Fruit fly (Drosophila melanogaster) whole organism, wandering third instar larva: ENCODE results near the gene CG14693.
A peak's percentile ranks its signal among the peaks of the same experiment; 100 is the strongest.

Source experiments
- Abd-B ChIP-seq: fragments of >200 bp; optimal IDR thresholded peaks from 2 replicates; lab custom pipeline; 2017; ENCODE audit warnings: missing biosample characterization, missing genetic modification characterization
- CG32264 ChIP-seq: fragments of 200-800 bp; sonication (Bioruptor generic); optimal IDR thresholded peaks from 2 replicates; lab custom pipeline; 2016; ENCODE audit warnings: missing biosample characterization, missing genetic modification characterization
- CrebA ChIP-seq: fragments of 200-800 bp; sonication (Bioruptor generic); optimal IDR thresholded peaks from 2 replicates; lab custom pipeline; 2016; ENCODE audit warnings: missing biosample characterization, mild to moderate bottlenecking, missing genetic modification characterization, borderline replicate concordance
- Vsx2 ChIP-seq: fragments of 200-300, 225-300 bp; sonication (Bioruptor generic); optimal IDR thresholded peaks from 2 replicates; lab custom pipeline; 2018; ENCODE audit warnings: missing biosample characterization, missing genetic modification characterization; ENCODE audit not compliant: partially characterized antibody
- h ChIP-seq: fragments of 200-800 bp; sonication (Bioruptor generic); optimal IDR thresholded peaks from 3 replicates; lab custom pipeline; 2016; ENCODE audit warnings: missing biosample characterization, mild to moderate bottlenecking, missing genetic modification characterization
- jim ChIP-seq: fragments of 175-275, 200-325 bp; sonication (Bioruptor generic); optimal IDR thresholded peaks from 2 replicates; lab custom pipeline; 2016; ENCODE audit warnings: missing biosample characterization, mild to moderate bottlenecking, missing genetic modification characterization
- pan ChIP-seq: fragments of >200 bp; optimal IDR thresholded peaks from 2 replicates; lab custom pipeline; 2017
- sv ChIP-seq: fragments of 200-800 bp; sonication (Bioruptor generic); optimal IDR thresholded peaks from 3 replicates; lab custom pipeline; 2016; ENCODE audit warnings: missing biosample characterization, missing genetic modification characterization

DNA sequence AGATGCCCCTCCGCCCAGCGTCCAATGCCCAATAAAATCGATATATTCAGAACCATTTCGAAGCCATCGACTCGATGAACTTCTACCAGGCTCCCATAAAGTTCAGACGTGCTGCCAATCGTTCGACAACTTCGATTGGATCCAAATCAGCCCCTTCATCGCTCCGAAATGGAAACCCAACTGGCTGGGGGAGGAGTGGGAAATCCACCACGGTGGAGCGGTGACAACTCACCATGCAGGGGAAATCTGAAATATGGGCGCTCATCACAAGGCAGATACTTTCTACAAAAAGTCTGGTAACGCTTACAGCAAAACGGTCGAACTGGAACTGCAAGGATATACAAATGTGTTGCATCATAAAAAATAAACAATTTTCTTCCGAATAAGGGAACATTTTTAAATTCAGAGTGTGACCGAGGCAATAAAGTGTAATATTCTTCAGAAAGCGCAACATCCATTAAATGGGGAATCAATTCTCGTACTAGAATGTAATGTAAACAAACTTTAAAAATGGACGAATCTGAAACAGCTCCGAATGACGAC is 37.5 kb upstream of the CG14693 start, which contains the start of gene CG4565:
- TF ChIP-seq Vsx2, result peak; percentile 64
- TF ChIP-seq CG32264, result no peak
- TF ChIP-seq CrebA (GFP tag; lab: Kevin White, UChicago), result no peak
- TF ChIP-seq h (GFP tag; lab: Kevin White, UChicago), result no peak
- TF ChIP-seq Abd-B (GFP tag; lab: Kevin White, UChicago), result no peak
- TF ChIP-seq sv, result no peak
- no peak for TF ChIP-seq pan
- TF ChIP-seq jim (GFP tag; lab: Kevin White, UChicago), result no peak
